Worm (Caenorhabditis elegans) whole organism, L4 larva: Measurements from ENCODE around the gene msp-78.

Source experiments
- F10B5.3 ChIP-seq: sonication (generic microtip); optimal IDR thresholded peaks from 2 replicates; lab custom pipeline; 2016; ENCODE audit warnings: mild to moderate bottlenecking, missing genetic modification characterization, missing compliant biosample characterization
- F26F4.8 ChIP-seq: fragments of 200-800 bp; sonication (Bioruptor generic); conservative IDR thresholded peaks from 2 replicates; pipeline ENCODE4 v1.3.6; 2022; ENCODE audit warnings: missing genetic modification characterization, missing compliant biosample characterization
- F37D6.2 ChIP-seq: sonication (generic microtip); optimal IDR thresholded peaks from 2 replicates; lab custom pipeline; 2016; ENCODE audit warnings: mild to moderate bottlenecking, missing genetic modification characterization, missing compliant biosample characterization
- F49E8.2 ChIP-seq: sonication (generic microtip); optimal IDR thresholded peaks from 2 replicates; lab custom pipeline; 2016; ENCODE audit warnings: missing compliant biosample characterization, mild to moderate bottlenecking, missing genetic modification characterization, borderline replicate concordance
- aha-1 ChIP-seq: fragments of 150-350 bp; peaks from one replicate; lab custom pipeline; 2014; ENCODE audit warnings: missing biosample characterization, missing genetic modification characterization
- ceh-32 ChIP-seq: sonication (generic microtip); optimal IDR thresholded peaks from 2 replicates; lab custom pipeline; 2016; ENCODE audit warnings: mild to moderate bottlenecking, missing genetic modification characterization, missing compliant biosample characterization; ENCODE audit not compliant: poor library complexity
- daf-16 ChIP-seq, 3 experiments: sonication (generic microtip); optimal IDR thresholded peaks; 2 replicates each; lab custom pipeline; 2016 to 2017; ENCODE audit warnings: missing genetic modification characterization in 3 of 3, missing genetic modification reagents in 3 of 3, mild to moderate bottlenecking in 2 of 3, missing compliant biosample characterization in 2 of 3, missing biosample characterization in 1 of 3, moderate library complexity in 1 of 3
- dmd-6 ChIP-seq: fragments of 200-800 bp; sonication (Bioruptor generic); IDR thresholded peaks from 2 replicates; pipeline ENCODE4 v1.3.6; 2022; ENCODE audit warnings: missing genetic modification reagents, missing genetic modification characterization, missing compliant biosample characterization
- dve-1 ChIP-seq: sonication (generic microtip); optimal IDR thresholded peaks from 2 replicates; lab custom pipeline; 2017; ENCODE audit warnings: antibody characterized with exemption, mild to moderate bottlenecking, missing genetic modification characterization, missing compliant biosample characterization; ENCODE audit not compliant: insufficient read depth
- egl-27 ChIP-seq: sonication (generic microtip); optimal IDR thresholded peaks from 3 replicates; lab custom pipeline; 2017; ENCODE audit warnings: missing biosample characterization, missing genetic modification reagents, missing genetic modification characterization
- hif-1 ChIP-seq, 2 experiments: sonication (generic microtip); optimal IDR thresholded peaks; 2 replicates each; lab custom pipeline; 2016 to 2017; ENCODE audit warnings: missing compliant biosample characterization in 2 of 2, missing genetic modification characterization in 2 of 2, missing genetic modification reagents in 2 of 2, missing genotype in 2 of 2, mild to moderate bottlenecking in 1 of 2
- hlh-11 ChIP-seq: fragments of 200-800 bp; sonication (Bioruptor generic); optimal IDR thresholded peaks from 2 replicates; lab custom pipeline; 2018; ENCODE audit warnings: mild to moderate bottlenecking, missing genetic modification characterization, missing compliant biosample characterization
- hlh-30 ChIP-seq: sonication (generic microtip); optimal IDR thresholded peaks from 2 replicates; lab custom pipeline; 2017; ENCODE audit warnings: antibody characterized with exemption, mild to moderate bottlenecking, missing genetic modification characterization, missing compliant biosample characterization; ENCODE audit not compliant: insufficient read depth
- lin-38 ChIP-seq: fragments of 200-800 bp; sonication (Bioruptor generic); IDR thresholded peaks from 2 replicates; pipeline ENCODE4 v1.3.6; 2022; ENCODE audit warnings: missing genetic modification reagents, missing genetic modification characterization, missing compliant biosample characterization
- mdl-1 ChIP-seq, 2 experiments: fragments of 150-350 bp in 1 of 2; sonication (generic microtip) in 1 of 2; optimal IDR thresholded peaks; 2 replicates each; lab custom pipeline; 2014 to 2017; ENCODE audit warnings: missing biosample characterization in 2 of 2, missing genetic modification characterization in 2 of 2
- nhr-28 ChIP-seq: fragments of 150-350 bp; optimal IDR thresholded peaks from 2 replicates; lab custom pipeline; 2014; ENCODE audit warnings: missing biosample characterization, missing genetic modification characterization
- nhr-42 ChIP-seq: fragments of 200-800 bp; sonication (Bioruptor generic); IDR thresholded peaks from 2 replicates; pipeline ENCODE4 v1.3.6; 2022; ENCODE audit warnings: missing genetic modification characterization, missing compliant biosample characterization
- nhr-76 ChIP-seq: fragments of 150-350 bp; optimal IDR thresholded peaks from 2 replicates; lab custom pipeline; 2014; ENCODE audit warnings: missing biosample characterization, missing genetic modification characterization
- php-3 ChIP-seq: fragments of 200-800 bp; sonication (Bioruptor generic); IDR thresholded peaks from 2 replicates; pipeline ENCODE4 v1.3.6; 2022; ENCODE audit warnings: missing genetic modification reagents, missing genetic modification characterization, missing compliant biosample characterization
- skn-1 ChIP-seq: fragments of 150-350 bp; optimal IDR thresholded peaks from 2 replicates; lab custom pipeline; 2014; ENCODE audit warnings: missing biosample characterization, missing genetic modification characterization
- snpc-1.2 ChIP-seq: fragments of 200-800 bp; sonication (Bioruptor generic); IDR thresholded peaks from 2 replicates; pipeline ENCODE4 v1.3.6; 2022; ENCODE audit warnings: missing genetic modification reagents, missing genetic modification characterization, missing compliant biosample characterization
- tra-1 ChIP-seq: fragments of 200-800 bp; sonication (Bioruptor generic); IDR thresholded peaks from 2 replicates; pipeline ENCODE4 v1.3.6; 2022; ENCODE audit warnings: missing genetic modification reagents, missing genetic modification characterization, missing compliant biosample characterization
- unc-130 ChIP-seq: sonication (generic microtip); optimal IDR thresholded peaks from 2 replicates; lab custom pipeline; 2016; ENCODE audit warnings: missing genetic modification reagents, missing genetic modification characterization, missing compliant biosample characterization
- zfp-2 ChIP-seq: sonication (generic microtip); optimal IDR thresholded peaks from 2 replicates; lab custom pipeline; 2016; ENCODE audit warnings: mild to moderate bottlenecking, missing genetic modification characterization, missing compliant biosample characterization
- zip-11 ChIP-seq: fragments of 200-800 bp; sonication (Bioruptor generic); IDR thresholded peaks from 2 replicates; pipeline ENCODE4 v1.3.6; 2022; ENCODE audit warnings: missing genetic modification characterization, missing compliant biosample characterization

Gene msp-78

DNA sequence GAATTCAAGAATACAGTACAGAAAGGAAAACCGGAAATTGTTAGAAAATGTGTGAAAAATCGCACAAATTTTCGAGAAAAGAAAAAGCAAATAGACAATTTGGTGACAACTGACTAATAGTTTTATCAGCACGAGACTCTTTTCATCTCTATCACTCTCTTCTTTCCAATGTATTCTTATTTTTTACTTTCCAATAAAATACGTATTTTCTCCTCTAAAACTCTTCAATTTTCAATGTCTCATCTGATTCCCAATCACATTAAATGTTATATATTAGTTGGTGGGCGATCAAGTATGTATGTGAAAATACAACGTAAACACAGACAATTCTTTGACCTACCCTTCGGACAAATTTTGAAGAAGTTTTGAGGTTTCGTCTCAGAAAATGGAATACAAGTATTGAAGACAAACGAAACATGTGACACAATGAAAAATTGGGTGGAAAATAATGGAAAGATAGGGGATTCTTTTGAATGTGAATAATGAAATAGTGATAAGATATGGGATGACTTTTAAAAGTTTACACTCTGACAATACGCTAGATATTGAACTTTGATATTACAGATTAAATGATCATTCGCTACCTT, 32.5 kb upstream of the msp-78 start, which contains the start of gene cka-1:
cka-1 (minus strand) TSS at position 418 of the 587 bp plus-strand sequence.
- TF ChIP-seq hlh-11 (tag; lab: Kevin White, UChicago) (peak; percentile 60), nhr-28 (tag; lab: Kevin White, UChicago) (peak; percentile 31), dmd-6 (GFP tag; lab: Robert Waterston, UW) (peak; percentile 61; the same call in 1 of the 2 replicates), dve-1 (tag; lab: Kevin White, UChicago) (peak; percentile 44), tra-1 (GFP tag; lab: Robert Waterston, UW) (0 out of 2 replicates have a peak, but pooled peaks have one; percentile 21), ceh-32 (tag; lab: Kevin White, UChicago) (no peak), hlh-30 (tag; lab: Kevin White, UChicago) (peak; percentile 51), mdl-1 (tag; optimal IDR thresholded peaks at IDR 0.05; lab: Kevin White, UChicago) (peak in 1 of 2 experiments; percentile 59), daf-16 (GFP tag; optimal IDR thresholded peaks at IDR 0.05; lab: Kevin White, UChicago) (no peak), daf-16 (tag; optimal IDR thresholded peaks at IDR 0.05; lab: Kevin White, UChicago) (peak; percentile 57), skn-1 (no peak), unc-130 (GFP tag; lab: Kevin White, UChicago) (no peak), zfp-2 (no peak), F26F4.8 (GFP tag; lab: Robert Waterston, UW) (no peak), nhr-42 (GFP tag; lab: Robert Waterston, UW) (no peak), php-3 (GFP tag; lab: Robert Waterston, UW) (peak; percentile 77), nhr-76 (tag; lab: Kevin White, UChicago) (no peak)

DNA sequence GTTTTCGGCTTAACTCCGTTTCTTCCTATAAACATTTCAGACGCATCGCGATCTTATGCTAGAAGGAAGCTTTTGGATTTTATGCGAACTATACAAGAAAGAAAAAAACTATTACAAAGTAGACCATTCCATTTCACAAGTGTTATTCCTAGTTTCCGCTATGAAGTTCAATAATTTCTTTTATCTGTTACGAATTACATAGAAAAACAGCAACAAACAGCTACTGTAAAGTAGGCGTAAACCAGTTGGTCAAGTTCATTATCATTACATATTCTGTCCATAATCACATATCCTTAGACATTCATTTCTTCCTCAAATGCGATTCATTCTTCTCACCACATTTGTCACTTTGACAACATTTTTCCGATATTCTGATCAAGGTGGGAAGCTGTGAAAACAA, 31.7 kb upstream of the msp-78 start, which contains the start of gene C28D4.10:
C28D4.10 (plus strand) TSS at position 301 of the 400 bp plus-strand sequence.
- no peak for TF ChIP-seq F37D6.2

DNA sequence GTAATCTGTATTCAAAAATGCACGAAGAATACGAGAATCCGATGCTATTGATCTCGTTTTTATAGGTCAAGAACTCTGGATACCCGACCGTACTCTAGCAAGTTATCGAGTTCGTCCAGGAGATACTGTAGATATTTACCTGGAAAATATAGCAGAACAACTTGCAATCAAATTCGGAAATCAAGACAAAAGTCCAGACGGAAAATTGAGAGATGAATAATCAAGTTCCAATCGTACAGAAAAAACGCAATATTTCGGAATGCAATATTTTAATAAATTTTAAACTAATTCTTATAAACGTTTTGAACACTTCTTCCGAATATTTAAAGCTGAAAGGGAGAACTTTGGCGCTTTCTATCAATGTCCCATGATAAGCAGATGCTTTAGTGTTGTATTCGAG, 30.8 kb upstream of the msp-78 start:
- TF ChIP-seq snpc-1.2 (GFP tag; lab: Robert Waterston, UW) (peak; percentile 65; the same call in 1 of the 2 replicates), zip-11 (no peak), F49E8.2 (tag; lab: Kevin White, UChicago) (peak; percentile 28), lin-38 (GFP tag; lab: Robert Waterston, UW) (peak; percentile 61), F10B5.3 (tag; lab: Kevin White, UChicago) (no peak), unc-130 (GFP tag; lab: Kevin White, UChicago) (peak; percentile 64)

DNA sequence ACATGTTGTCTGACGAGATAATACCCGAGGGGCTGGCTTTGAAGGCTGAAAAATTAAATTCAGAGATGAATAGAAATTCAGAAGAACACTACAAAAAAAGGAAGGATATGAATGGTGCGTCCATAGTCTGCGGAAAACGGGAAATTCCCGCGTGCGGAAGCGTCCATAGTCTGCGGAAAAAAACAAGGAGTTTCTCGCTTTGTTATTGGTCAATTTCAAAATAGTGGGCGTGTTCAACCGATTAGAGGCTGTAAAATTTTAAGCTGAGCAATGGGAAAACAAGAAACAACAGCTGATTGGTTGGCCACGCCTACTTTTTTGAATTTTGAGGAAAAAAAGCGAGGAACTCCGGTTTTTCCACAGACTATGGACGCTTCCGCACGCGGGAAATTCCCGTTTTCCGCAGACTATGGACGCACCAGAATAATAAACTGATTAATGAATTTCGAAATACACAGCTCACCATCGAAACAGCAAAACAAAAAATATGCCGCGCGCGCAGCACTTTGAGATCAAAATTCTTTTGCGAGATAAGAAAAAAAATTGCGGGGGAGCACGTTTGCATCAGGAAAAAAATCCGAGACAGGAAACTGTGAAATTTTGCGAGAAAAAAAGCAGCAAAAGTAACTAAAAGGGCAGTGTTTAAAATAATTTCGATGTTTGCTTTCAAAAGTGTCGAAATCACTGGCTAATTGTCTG, 28.8 kb upstream of the msp-78 start, which contains the start of gene gln-6:
gln-6 (minus strand) TSS at position 51 of the 699 bp plus-strand sequence.
- peak; percentile 44 for TF ChIP-seq unc-130 (GFP tag; lab: Kevin White, UChicago)

DNA sequence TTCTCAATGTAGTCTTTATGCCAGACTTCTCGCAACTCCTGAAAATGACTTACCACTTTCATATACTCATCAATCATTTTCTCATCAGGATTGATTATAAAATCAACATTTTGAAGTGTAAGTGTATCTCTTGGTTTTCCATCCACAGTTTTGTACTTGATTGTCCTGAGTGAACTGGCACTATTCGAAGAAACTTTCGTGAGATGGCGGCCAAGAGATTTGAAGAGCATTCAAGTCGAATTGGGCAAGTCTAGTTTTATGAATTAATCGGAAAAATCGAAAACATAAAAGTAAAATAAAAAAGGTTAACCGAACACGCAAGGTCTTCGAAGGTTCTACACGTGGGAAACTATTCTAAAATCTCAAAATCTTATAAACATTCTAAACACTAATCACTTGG, 27.0 kb upstream of the msp-78 start, which contains the start of gene C28D4.7:
C28D4.7 (minus strand) TSS at position 265 of the 400 bp plus-strand sequence.
- TF ChIP-seq egl-27 (tag; lab: Kevin White, UChicago) (no peak), aha-1 (tag; lab: Kevin White, UChicago) (peak; percentile 96)

DNA sequence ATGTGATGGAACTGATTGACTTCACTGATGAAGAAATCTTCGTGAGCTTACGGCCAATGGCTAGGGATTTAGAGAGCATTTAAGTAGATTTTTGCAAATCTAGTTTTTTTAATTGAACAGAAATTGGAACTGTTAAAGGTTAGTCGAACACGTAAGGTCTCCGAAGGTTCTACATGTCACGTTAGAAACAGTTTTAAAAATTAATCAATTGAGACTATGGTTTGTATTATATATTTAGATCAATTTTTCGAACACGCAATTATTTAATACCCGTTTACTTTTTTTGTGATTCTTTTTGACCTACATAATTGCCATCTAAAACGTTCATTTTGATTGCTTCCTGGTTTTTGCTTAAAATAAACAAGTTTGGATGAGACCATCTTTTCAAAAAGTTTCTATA, 24.9 kb upstream of the msp-78 start, which contains the start of gene C28D4.4:
C28D4.4 (minus strand) TSS at position 101 of the 400 bp plus-strand sequence.
- TF ChIP-seq hif-1 (tag; optimal IDR thresholded peaks at IDR 0.05; lab: Kevin White, UChicago): no peak
